Worm (Caenorhabditis elegans) whole organism, midembryonic: Measurements from ENCODE around the gene nlp-48.

Experiments
- flt-1 ChIP-seq: fragments of 200-800 bp; sonication (Bioruptor generic); IDR thresholded peaks from 2 replicates; pipeline ENCODE4 v1.3.6; 2022; ENCODE audit warnings: missing genetic modification characterization, missing compliant biosample characterization
- klf-2 ChIP-seq: fragments of 200-800 bp; sonication (Bioruptor generic); conservative IDR thresholded peaks from 2 replicates; pipeline ENCODE4 v1.3.6; 2022; ENCODE audit warnings: missing genetic modification reagents, missing genetic modification characterization, missing compliant biosample characterization
- med-1 ChIP-seq: sonication (generic microtip); optimal IDR thresholded peaks from 2 replicates; lab custom pipeline; 2017; ENCODE audit warnings: missing genetic modification characterization, mild to moderate bottlenecking, missing compliant biosample characterization, antibody characterized with exemption, missing genetic modification reagents; ENCODE audit not compliant: insufficient read depth

DNA sequence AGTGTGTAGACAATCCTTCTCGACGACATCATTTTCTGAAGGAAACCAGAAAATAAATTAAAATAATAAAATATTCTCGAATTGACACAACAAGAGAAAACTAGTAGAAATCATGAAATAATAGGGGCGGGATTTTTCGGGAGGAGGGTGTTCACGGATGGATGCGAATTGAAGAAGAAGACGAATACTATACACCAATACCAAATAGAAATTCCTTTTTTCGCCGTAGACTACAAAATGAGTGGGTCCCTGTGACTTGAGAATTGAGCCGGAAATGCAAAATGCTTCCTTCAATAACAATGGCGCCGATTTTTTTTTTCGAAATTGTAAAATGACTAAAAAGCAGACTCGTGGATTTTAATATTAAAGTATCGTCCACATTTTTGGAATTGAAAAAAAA is at the start of gene nlp-48:
- TF ChIP-seq klf-2 (GFP tag; lab: Robert Waterston, UW) (no peak), flt-1 (GFP tag; lab: Robert Waterston, UW) (no peak), med-1 (GFP tag; lab: Kevin White, UChicago) (no peak)
